Worm (Caenorhabditis elegans): Measurements from ENCODE around the gene fbxa-3.
A peak's percentile ranks its signal among the peaks of the same experiment; 100 is the strongest.

Gene fbxa-3

DNA sequence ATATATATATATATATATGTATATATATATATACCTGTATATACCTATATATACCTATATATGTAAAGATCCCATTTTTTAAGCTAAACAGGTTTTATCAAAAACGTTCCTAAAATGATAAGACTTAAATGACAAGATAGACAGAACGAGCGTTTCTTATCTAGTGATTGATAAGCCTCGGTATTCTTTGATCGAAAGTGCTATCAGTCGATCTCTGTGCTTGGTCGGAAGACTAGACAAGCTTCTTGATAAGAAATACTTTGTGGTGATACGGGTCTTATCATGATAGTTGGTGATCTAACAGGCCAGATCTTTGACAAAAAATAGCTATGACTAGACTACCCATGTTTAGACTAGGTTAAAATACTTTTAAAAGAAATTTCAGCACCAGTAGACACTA is 31.0 kb upstream of the fbxa-3 start:
- no peak for TF ChIP-seq skn-1 (tag; optimal IDR thresholded peaks at IDR 0.05)
- no peak for TF ChIP-seq tbx-2 (tag; optimal IDR thresholded peaks at IDR 0.05)
- peak; percentile 44 for TF ChIP-seq egl-27 (tag; optimal IDR thresholded peaks at IDR 0.05)
- no peak for TF ChIP-seq nhr-76 (tag; optimal IDR thresholded peaks at IDR 0.05)
- peak; percentile 85 for TF ChIP-seq nhr-43 (tag; optimal IDR thresholded peaks at IDR 0.05; ENCODE audit: poor library complexity, severe bottlenecking)
- no peak for TF ChIP-seq elt-1 (tag; optimal IDR thresholded peaks at IDR 0.05)
- TF ChIP-seq pha-4 (tag; optimal IDR thresholded peaks at IDR 0.05): peak; percentile 52
- peak; percentile 99 for TF ChIP-seq pqm-1 (tag; optimal IDR thresholded peaks at IDR 0.05)
- TF ChIP-seq jun-1 (tag; optimal IDR thresholded peaks at IDR 0.05): peak; percentile 96
- TF ChIP-seq elt-2 (tag; optimal IDR thresholded peaks at IDR 0.05): peak; percentile 100

DNA sequence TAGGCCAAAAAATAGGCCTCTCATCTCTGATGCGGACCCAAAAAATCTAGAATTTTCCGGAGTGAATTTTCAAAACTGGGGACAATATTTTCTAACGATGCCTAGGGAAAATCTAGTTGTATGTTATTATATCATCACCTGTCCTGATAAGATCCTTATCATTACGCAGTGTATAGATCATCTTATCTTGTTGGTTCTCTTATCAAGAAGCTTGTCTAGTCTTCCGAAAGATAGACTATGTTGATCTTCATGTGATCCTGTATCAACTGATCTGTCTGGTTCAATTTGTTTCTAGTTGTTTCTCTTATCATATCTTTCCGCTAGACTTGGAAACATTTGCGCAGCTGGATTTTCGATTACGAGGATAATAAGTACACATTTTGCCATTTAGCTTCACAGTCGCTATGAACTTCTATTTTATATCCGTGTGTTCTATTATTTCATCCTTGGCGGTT is 30.2 kb upstream of the fbxa-3 start, which contains the start of gene C52E2.3:
TSS of gene C52E2.3 (plus strand) at position 405 of the 455 bp plus-strand sequence.
- no peak for TF ChIP-seq nhr-76 (tag; optimal IDR thresholded peaks at IDR 0.05)
- TF ChIP-seq lin-15B (tag; optimal IDR thresholded peaks at IDR 0.05): no peak
- TF ChIP-seq R02D3.7 (tag; optimal IDR thresholded peaks at IDR 0.05): no peak
- TF ChIP-seq ceh-9 (tag; optimal IDR thresholded peaks at IDR 0.05): no peak
- TF ChIP-seq fkh-10 (GFP tag; optimal IDR thresholded peaks at IDR 0.05): no peak
- TF ChIP-seq ceh-28 (tag; optimal IDR thresholded peaks at IDR 0.05): no peak
- TF ChIP-seq pqm-1 (tag; optimal IDR thresholded peaks at IDR 0.05): no peak
- TF ChIP-seq nhr-28 (tag; optimal IDR thresholded peaks at IDR 0.05): no peak
- TF ChIP-seq skn-1 (tag; optimal IDR thresholded peaks at IDR 0.05): no peak
- no peak for TF ChIP-seq nhr-11 (tag; optimal IDR thresholded peaks at IDR 0.05)
- TF ChIP-seq elt-3 (tag; optimal IDR thresholded peaks at IDR 0.05): peak in 1 of 3 experiments; percentile 28
- TF ChIP-seq fkh-2 (tag; optimal IDR thresholded peaks at IDR 0.05): no peak
- no peak for TF ChIP-seq elt-1 (tag; optimal IDR thresholded peaks at IDR 0.05)
- no peak for TF ChIP-seq egl-5 (tag; optimal IDR thresholded peaks at IDR 0.05)
- TF ChIP-seq nhr-43 (tag; optimal IDR thresholded peaks at IDR 0.05; ENCODE audit: poor library complexity, severe bottlenecking): peak; percentile 64
- TF ChIP-seq elt-2 (tag; optimal IDR thresholded peaks at IDR 0.05): peak; percentile 51
- TF ChIP-seq ztf-4 (tag; optimal IDR thresholded peaks at IDR 0.05): no peak

DNA sequence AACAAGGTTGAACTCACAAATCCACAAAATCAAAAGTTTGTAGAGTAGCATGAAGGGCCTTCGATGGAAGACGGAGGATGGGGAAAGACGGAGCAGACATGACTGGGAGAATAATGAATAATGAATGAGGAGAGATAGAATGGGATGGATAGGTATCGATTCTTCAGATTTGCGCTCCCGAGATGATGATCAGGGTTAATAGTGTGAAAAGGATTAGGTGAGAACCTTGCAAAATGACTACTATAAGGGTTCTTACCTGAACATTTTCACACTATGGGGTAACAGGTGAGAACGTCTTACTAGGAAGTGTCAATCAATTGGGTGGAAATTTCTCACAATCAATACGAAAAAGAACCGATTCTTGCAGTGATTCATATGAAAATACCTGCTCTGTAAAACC is 29.6 kb upstream of the fbxa-3 start, which contains the start of gene fbxb-96:
TSS of gene fbxb-96 (minus strand) at position 101 of the 400 bp plus-strand sequence.
- no peak for TF ChIP-seq unc-39 (tag; optimal IDR thresholded peaks at IDR 0.05)
- no peak for TF ChIP-seq nhr-76 (tag; optimal IDR thresholded peaks at IDR 0.05)
- TF ChIP-seq lin-39 (tag; optimal IDR thresholded peaks at IDR 0.05): no peak
- TF ChIP-seq daf-12 (tag; optimal IDR thresholded peaks at IDR 0.05): no peak

DNA sequence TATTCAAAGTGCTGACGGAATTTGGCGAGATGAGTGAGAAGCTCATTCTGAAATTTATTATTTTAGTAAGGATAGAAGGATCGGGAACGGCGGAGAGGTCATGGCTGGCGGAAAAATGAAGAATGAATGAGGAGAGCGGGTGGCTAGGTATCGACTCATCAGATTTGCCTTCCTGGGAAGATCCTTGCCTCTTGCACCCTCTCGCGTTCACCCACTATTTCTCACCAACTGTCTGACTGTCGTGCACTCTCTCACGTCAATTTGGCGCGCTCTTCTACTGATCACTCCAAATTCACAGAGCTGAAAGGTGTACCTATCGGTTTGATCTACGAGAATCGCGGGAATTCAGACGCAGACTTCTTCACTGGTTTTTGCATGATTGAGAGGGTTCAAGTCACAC is 27.4 kb upstream of the fbxa-3 start, which contains the start of gene fbxb-97:
TSS of gene fbxb-97 (minus strand) at position 53 of the 400 bp plus-strand sequence.
- TF ChIP-seq unc-62 (GFP tag; optimal IDR thresholded peaks at IDR 0.05) (no peak), snpc-4 (tag; optimal IDR thresholded peaks at IDR 0.05) (no peak), nhr-237 (tag; optimal IDR thresholded peaks at IDR 0.05) (no peak), skn-1 (tag; optimal IDR thresholded peaks at IDR 0.05) (no peak), jun-1 (tag; optimal IDR thresholded peaks at IDR 0.05) (no peak), fkh-10 (GFP tag; optimal IDR thresholded peaks at IDR 0.05) (no peak), lsy-12 (tag; optimal IDR thresholded peaks at IDR 0.05) (no peak), nhr-67 (tag; optimal IDR thresholded peaks at IDR 0.05) (no peak), ceh-82 (tag; optimal IDR thresholded peaks at IDR 0.05) (no peak), elt-1 (tag; optimal IDR thresholded peaks at IDR 0.05) (no peak), ztf-4 (tag; optimal IDR thresholded peaks at IDR 0.05) (no peak), zag-1 (tag; optimal IDR thresholded peaks at IDR 0.05) (no peak), egl-5 (tag; optimal IDR thresholded peaks at IDR 0.05) (no peak), lin-39 (tag; optimal IDR thresholded peaks at IDR 0.05) (no peak), R02D3.7 (tag; optimal IDR thresholded peaks at IDR 0.05) (no peak), nhr-77 (tag; optimal IDR thresholded peaks at IDR 0.05) (no peak), tbx-2 (tag; optimal IDR thresholded peaks at IDR 0.05) (no peak)

DNA sequence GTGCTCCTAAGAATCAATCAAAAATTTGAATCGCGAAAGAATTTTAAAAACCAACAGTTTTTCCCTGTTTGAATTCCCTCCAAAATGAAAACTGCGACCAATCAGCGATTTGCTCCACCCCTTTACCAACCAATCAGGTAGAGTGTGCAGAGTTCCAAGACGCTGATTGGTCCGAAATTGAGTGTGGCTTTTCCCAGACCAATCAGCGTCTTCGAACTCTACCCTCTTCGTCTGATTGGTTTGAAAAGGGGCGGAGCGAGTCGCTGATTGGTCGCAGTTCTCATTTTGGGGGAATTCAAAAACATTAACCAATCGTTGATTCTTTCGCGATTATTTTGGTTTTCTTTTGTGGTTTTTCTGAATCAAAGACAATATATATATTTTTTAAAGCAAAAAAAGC is 23.9 kb upstream of the fbxa-3 start:
- TF ChIP-seq nfya-1 (tag; optimal IDR thresholded peaks at IDR 0.05; ENCODE audit: insufficient read depth) (peak; percentile 22), nhr-12 (tag; optimal IDR thresholded peaks at IDR 0.05) (no peak)

All from whole organism, L3 larva.